Worm (Caenorhabditis elegans) whole organism, young adult: ENCODE results near the gene F15E6.9.

ENCODE experiments used
- B0261.1 ChIP-seq: sonication (generic microtip); optimal IDR thresholded peaks from 2 replicates; lab custom pipeline; 2016; ENCODE audit warnings: mild to moderate bottlenecking, missing genetic modification characterization, moderate library complexity, missing compliant biosample characterization
- F52B5.7 ChIP-seq: sonication (generic microtip); optimal IDR thresholded peaks from 2 replicates; lab custom pipeline; 2016; ENCODE audit warnings: mild to moderate bottlenecking, missing genetic modification characterization, missing compliant biosample characterization
- K12H6.12 ChIP-seq: fragments of 200-800 bp; sonication (Bioruptor generic); optimal IDR thresholded peaks from 2 replicates; lab custom pipeline; 2018; ENCODE audit warnings: mild to moderate bottlenecking, missing genetic modification characterization, missing compliant biosample characterization
- ama-1 ChIP-seq, 3 experiments: fragments of 150-350 bp in 1 of 3; sonication (generic microtip) in 2 of 3; optimal IDR thresholded peaks; 2 replicates each; lab custom pipeline; 2014 to 2018; ENCODE audit warnings: missing biosample characterization in 2 of 3, missing genetic modification characterization in 2 of 3, missing genetic modification reagents in 2 of 3
- dox-1 ChIP-seq: fragments of 200-800 bp; sonication (Bioruptor generic); IDR thresholded peaks from 2 replicates; pipeline ENCODE4 v1.3.6; 2022; ENCODE audit warnings: missing genetic modification reagents, missing genetic modification characterization, missing compliant biosample characterization
- egl-44 ChIP-seq: fragments of 200-800 bp; sonication (Bioruptor generic); IDR thresholded peaks from 2 replicates; pipeline ENCODE4 v1.3.6; 2022; ENCODE audit warnings: missing genetic modification reagents, missing genetic modification characterization, missing compliant biosample characterization
- ekl-4 ChIP-seq: fragments of 200-800 bp; sonication (Bioruptor generic); IDR thresholded peaks from 2 replicates; pipeline ENCODE4 v1.3.6; 2022; ENCODE audit warnings: missing genetic modification reagents, missing genetic modification characterization, missing compliant biosample characterization
- gei-17 ChIP-seq: fragments of 200-800 bp; sonication (Bioruptor generic); optimal IDR thresholded peaks from 2 replicates; lab custom pipeline; 2018; ENCODE audit warnings: mild to moderate bottlenecking, missing genetic modification characterization, missing compliant biosample characterization
- him-1 ChIP-seq: sonication (generic microtip); optimal IDR thresholded peaks from 2 replicates; lab custom pipeline; 2016; ENCODE audit warnings: missing genotype, missing genetic modification reagents, missing genetic modification characterization, missing compliant biosample characterization
- nfya-1 ChIP-seq: sonication (generic microtip); optimal IDR thresholded peaks from 2 replicates; lab custom pipeline; 2017; ENCODE audit warnings: antibody characterized with exemption, missing compliant biosample characterization, missing genetic modification characterization, borderline replicate concordance; ENCODE audit not compliant: insufficient read depth
- sea-2 ChIP-seq: fragments of 200-800 bp; sonication (Bioruptor generic); IDR thresholded peaks from 2 replicates; pipeline ENCODE4 v1.3.6; 2022; ENCODE audit warnings: missing genetic modification characterization, missing compliant biosample characterization
- snpc-3.4 ChIP-seq: sonication (generic microtip); optimal IDR thresholded peaks from 2 replicates; lab custom pipeline; 2017; ENCODE audit warnings: missing genetic modification characterization, mild to moderate bottlenecking, missing compliant biosample characterization, antibody characterized with exemption, moderate library complexity, missing genotype, missing genetic modification reagents
- snpc-4 ChIP-seq, 5 experiments: fragments of 150-350 bp in 1 of 5; sonication (generic microtip) in 4 of 5; optimal IDR thresholded peaks; 2 replicates each; lab custom pipeline; 2014 to 2018; ENCODE audit warnings: missing genetic modification characterization in 5 of 5, missing biosample characterization in 3 of 5, antibody characterized with exemption in 2 of 5, mild to moderate bottlenecking in 2 of 5, missing compliant biosample characterization in 2 of 5, missing genotype in 2 of 5, moderate library complexity in 2 of 5, missing genetic modification reagents in 1 of 5
- unc-62 ChIP-seq: fragments of 150-350 bp; optimal IDR thresholded peaks from 2 replicates; lab custom pipeline; 2014; ENCODE audit warnings: missing biosample characterization, missing genetic modification reagents, missing genetic modification characterization

- no peak for TF ChIP-seq ekl-4 (GFP tag; lab: Robert Waterston, UW)
- no peak for TF ChIP-seq F52B5.7 (tag; lab: Kevin White, UChicago)
- TF ChIP-seq ama-1 (optimal IDR thresholded peaks at IDR 0.05; lab: Kevin White, UChicago), result no peak
- TF ChIP-seq ama-1 (GFP tag; optimal IDR thresholded peaks at IDR 0.05; lab: Kevin White, UChicago), result no peak
- no peak for TF ChIP-seq gei-17 (GFP tag; lab: Kevin White, UChicago)
- no peak for TF ChIP-seq dox-1 (GFP tag; lab: Robert Waterston, UW)
- TF ChIP-seq B0261.1 (tag; lab: Kevin White, UChicago), result no peak
- TF ChIP-seq K12H6.12 (tag; lab: Kevin White, UChicago), result no peak
- no peak for TF ChIP-seq snpc-4 (GFP tag; optimal IDR thresholded peaks at IDR 0.05; lab: Kevin White, UChicago)
- TF ChIP-seq snpc-4 (tag; optimal IDR thresholded peaks at IDR 0.05; lab: Kevin White, UChicago), result no peak
- TF ChIP-seq sea-2 (GFP tag; lab: Robert Waterston, UW), result no peak
- no peak for TF ChIP-seq snpc-3.4 (tag; lab: Kevin White, UChicago)
- TF ChIP-seq egl-44 (GFP tag; lab: Robert Waterston, UW), result no peak
- no peak for TF ChIP-seq nfya-1 (tag; lab: Kevin White, UChicago)
- TF ChIP-seq him-1 (tag; lab: Kevin White, UChicago), result no peak
- TF ChIP-seq unc-62, result no peak
Observed at ce11 chrIV:4299994-4300393, 1.1 kb upstream of the F15E6.9 start.
